Worm (Caenorhabditis elegans) whole organism, late embryonic: ENCODE data around the gene taf-10.

Source experiments
- K09A11.1 ChIP-seq: sonication (generic microtip); optimal IDR thresholded peaks from 2 replicates; lab custom pipeline; 2017; ENCODE audit warnings: antibody characterized with exemption, mild to moderate bottlenecking, missing genetic modification characterization, missing compliant biosample characterization; ENCODE audit not compliant: insufficient read depth
- Y22D7AL.16 ChIP-seq: sonication (generic microtip); optimal IDR thresholded peaks from 2 replicates; lab custom pipeline; 2016; ENCODE audit warnings: missing genetic modification characterization, missing compliant biosample characterization
- dmd-4 ChIP-seq: sonication (generic microtip); optimal IDR thresholded peaks from 2 replicates; lab custom pipeline; 2016; ENCODE audit warnings: borderline replicate concordance, missing genetic modification characterization, missing compliant biosample characterization
- ets-4 ChIP-seq: sonication (generic microtip); optimal IDR thresholded peaks from 2 replicates; lab custom pipeline; 2016; ENCODE audit warnings: missing genetic modification characterization, missing compliant biosample characterization
- fkh-10 ChIP-seq: fragments of 150-350 bp; optimal IDR thresholded peaks from 2 replicates; lab custom pipeline; 2014; ENCODE audit warnings: missing biosample characterization, missing genetic modification reagents, missing genetic modification characterization
- fkh-6 ChIP-seq: sonication (generic microtip); optimal IDR thresholded peaks from 2 replicates; lab custom pipeline; 2016; ENCODE audit warnings: missing genetic modification characterization, missing compliant biosample characterization
- nhr-11 ChIP-seq: fragments of 150-350 bp; optimal IDR thresholded peaks from 2 replicates; lab custom pipeline; 2014; ENCODE audit warnings: missing biosample characterization, missing genetic modification characterization
- pha-4 ChIP-seq: fragments of 150-350 bp; optimal IDR thresholded peaks from 2 replicates; lab custom pipeline; 2018; ENCODE audit warnings: missing biosample characterization, missing genetic modification reagents, missing genetic modification characterization
- pqm-1 ChIP-seq: sonication (generic microtip); optimal IDR thresholded peaks from 2 replicates; lab custom pipeline; 2016; ENCODE audit warnings: missing genetic modification characterization, missing compliant biosample characterization
- pros-1 ChIP-seq: fragments of 150-350 bp; optimal IDR thresholded peaks from 2 replicates; lab custom pipeline; 2014; ENCODE audit warnings: missing biosample characterization, missing genetic modification reagents, missing genetic modification characterization
- sdc-2 ChIP-seq: sonication (generic microtip); optimal IDR thresholded peaks from 2 replicates; lab custom pipeline; 2016; ENCODE audit warnings: missing genotype, missing genetic modification characterization, missing compliant biosample characterization

DNA sequence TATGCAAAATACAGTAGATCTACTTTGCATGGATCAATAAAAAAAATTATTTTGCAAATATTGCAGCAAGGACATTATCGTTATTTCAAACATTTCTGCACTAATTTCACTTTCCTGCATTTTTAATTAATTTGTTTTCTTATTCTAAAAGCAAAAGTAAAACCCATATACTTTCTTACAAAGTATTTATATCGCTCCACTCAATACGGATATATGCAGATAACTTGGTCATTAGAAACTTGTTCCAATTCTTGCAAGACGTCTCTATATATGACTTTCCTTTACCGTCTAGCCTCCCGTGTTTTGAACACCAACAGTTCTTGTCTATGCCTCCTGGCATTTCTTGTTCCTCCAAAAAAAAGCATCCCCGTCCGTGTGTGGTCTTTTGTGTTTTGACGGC, 23.6 kb downstream of the taf-10 start, which contains the start of gene oac-24:
- TF ChIP-seq K09A11.1 (tag; lab: Kevin White, UChicago) (no peak), fkh-10 (no peak), dmd-4 (tag; lab: Kevin White, UChicago) (no peak), fkh-6 (tag; lab: Kevin White, UChicago) (no peak), pqm-1 (no peak), Y22D7AL.16 (tag; lab: Kevin White, UChicago) (no peak), sdc-2 (tag; lab: Kevin White, UChicago) (no peak), ets-4 (tag; lab: Kevin White, UChicago) (no peak), pha-4 (tag; lab: Kevin White, UChicago) (no peak), pros-1 (no peak), nhr-11 (tag; lab: Kevin White, UChicago) (no peak)
